Worm (Caenorhabditis elegans) whole organism, early embryonic: ENCODE measurements around the gene T15H9.4.

Experiments
- B0310.2 ChIP-seq: sonication (generic microtip); optimal IDR thresholded peaks from 2 replicates; lab custom pipeline; 2016; ENCODE audit warnings: mild to moderate bottlenecking, missing genetic modification characterization, missing compliant biosample characterization
- F13C5.2 ChIP-seq: sonication (generic microtip); optimal IDR thresholded peaks from 2 replicates; lab custom pipeline; 2017; ENCODE audit warnings: mild to moderate bottlenecking, missing genetic modification characterization, inconsistent platforms, missing compliant biosample characterization
- aly-1 ChIP-seq: sonication (generic microtip); optimal IDR thresholded peaks from 2 replicates; lab custom pipeline; 2016; ENCODE audit warnings: missing genetic modification characterization, missing compliant biosample characterization
- ama-1 ChIP-seq: fragments of 150-350 bp; optimal IDR thresholded peaks from 2 replicates; lab custom pipeline; 2014
- ceh-13 ChIP-seq: fragments of 200-800 bp; sonication (Bioruptor generic); optimal IDR thresholded peaks from 2 replicates; lab custom pipeline; 2018; ENCODE audit warnings: mild to moderate bottlenecking, missing genetic modification characterization, missing compliant biosample characterization
- ceh-36 ChIP-seq: sonication (generic microtip); optimal IDR thresholded peaks from 2 replicates; lab custom pipeline; 2016; ENCODE audit warnings: missing genetic modification characterization, inconsistent platforms, missing compliant biosample characterization
- ets-7 ChIP-seq: sonication (generic microtip); optimal IDR thresholded peaks from 2 replicates; lab custom pipeline; 2016; ENCODE audit warnings: missing genotype, missing genetic modification characterization, missing compliant biosample characterization
- flt-1 ChIP-seq: fragments of 200-800 bp; sonication (Bioruptor generic); IDR thresholded peaks from 2 replicates; pipeline ENCODE4 v1.3.6; 2022; ENCODE audit warnings: missing genetic modification characterization, missing compliant biosample characterization
- hmbx-1 ChIP-seq: sonication (generic microtip); optimal IDR thresholded peaks from 2 replicates; lab custom pipeline; 2016; ENCODE audit warnings: mild to moderate bottlenecking, missing genetic modification characterization, missing compliant biosample characterization
- hmg-4 ChIP-seq: fragments of 200-800 bp; sonication (Bioruptor generic); optimal IDR thresholded peaks from 2 replicates; lab custom pipeline; 2018; ENCODE audit warnings: mild to moderate bottlenecking, missing genetic modification characterization, missing compliant biosample characterization
- hnd-1 ChIP-seq: sonication (generic microtip); optimal IDR thresholded peaks from 2 replicates; lab custom pipeline; 2016; ENCODE audit warnings: missing genetic modification characterization, missing compliant biosample characterization
- pes-1 ChIP-seq: fragments of 200-800 bp; sonication (Bioruptor generic); IDR thresholded peaks from 2 replicates; pipeline ENCODE4 v1.3.6; 2022; ENCODE audit warnings: missing genetic modification reagents, missing genetic modification characterization, missing compliant biosample characterization
- scrt-1 ChIP-seq: fragments of 200-800 bp; sonication (Bioruptor generic); IDR thresholded peaks from 2 replicates; pipeline ENCODE4 v1.3.6; 2022; ENCODE audit warnings: missing genetic modification characterization, missing compliant biosample characterization
- sea-1 ChIP-seq: fragments of 200-800 bp; sonication (Bioruptor generic); conservative IDR thresholded peaks from 2 replicates; pipeline ENCODE4 v1.3.6; 2022; ENCODE audit warnings: missing genetic modification characterization, missing compliant biosample characterization
- tbx-11 ChIP-seq: fragments of 200-800 bp; sonication (Bioruptor generic); IDR thresholded peaks from 2 replicates; pipeline ENCODE4 v1.3.6; 2022; ENCODE audit warnings: missing genetic modification characterization, missing compliant biosample characterization
- tbx-37 ChIP-seq: fragments of 200-800 bp; sonication (Bioruptor generic); conservative IDR thresholded peaks from 2 replicates; pipeline ENCODE4 v1.3.6; 2022; ENCODE audit warnings: missing genetic modification reagents, missing genetic modification characterization, missing compliant biosample characterization
- tra-4 ChIP-seq: sonication (generic microtip); optimal IDR thresholded peaks from 2 replicates; lab custom pipeline; 2017; ENCODE audit warnings: missing genetic modification characterization, missing compliant biosample characterization

Gene T15H9.4

DNA sequence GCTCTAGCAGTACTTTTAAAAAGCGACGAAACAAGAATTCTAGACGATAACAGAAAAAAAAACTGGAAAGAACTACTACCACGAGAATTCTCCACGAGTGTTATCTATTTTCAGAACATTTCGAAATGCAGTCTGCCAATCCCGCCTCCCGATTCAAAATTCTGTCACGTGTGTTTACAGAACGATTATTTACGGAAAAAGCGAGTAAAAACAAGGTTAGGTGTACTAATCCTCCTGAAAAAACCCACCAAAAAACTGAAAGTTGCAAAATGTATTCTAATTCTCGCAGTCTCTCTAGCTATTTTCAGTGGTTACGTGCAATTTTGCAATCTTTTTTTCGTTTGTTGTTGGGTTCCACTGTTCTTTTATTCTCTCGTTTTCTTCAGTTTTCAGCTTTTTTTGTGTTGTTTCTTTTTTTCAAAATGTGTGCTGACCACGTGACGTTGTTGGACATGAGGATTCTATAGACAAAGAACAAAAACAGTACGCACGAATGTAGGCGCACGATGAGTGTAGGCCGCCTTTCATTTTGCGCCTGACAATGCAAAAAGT is 5.1 kb upstream of the T15H9.4 start:
- TF ChIP-seq aly-1 (tag; lab: Kevin White, UChicago) (no peak), sea-1 (GFP tag; lab: Robert Waterston, UW) (no peak), hmbx-1 (tag; lab: Kevin White, UChicago) (no peak), F13C5.2 (no peak), B0310.2 (tag; lab: Kevin White, UChicago) (no peak), pes-1 (no peak)

DNA sequence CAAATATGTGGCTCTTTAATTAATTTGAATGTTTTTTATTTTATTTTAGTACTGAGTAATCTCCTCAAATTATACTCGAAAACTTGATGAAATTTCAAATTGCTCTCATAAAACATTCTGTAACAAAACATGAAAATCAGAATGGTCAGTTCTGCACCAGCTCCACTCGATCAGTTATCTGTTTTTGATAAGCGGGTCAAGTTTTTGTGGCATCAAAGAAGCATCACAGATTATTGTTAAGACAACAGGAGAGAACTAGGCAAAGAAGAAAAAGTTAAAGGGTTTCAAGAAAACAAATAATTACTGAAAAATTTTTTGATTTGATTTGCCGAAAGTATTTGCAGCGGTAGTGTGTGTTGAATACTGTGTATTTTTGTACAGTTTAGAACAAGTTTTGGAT is 4.5 kb upstream of the T15H9.4 start:
- TF ChIP-seq F13C5.2 (no peak), ets-7 (tag; lab: Kevin White, UChicago) (no peak)

DNA sequence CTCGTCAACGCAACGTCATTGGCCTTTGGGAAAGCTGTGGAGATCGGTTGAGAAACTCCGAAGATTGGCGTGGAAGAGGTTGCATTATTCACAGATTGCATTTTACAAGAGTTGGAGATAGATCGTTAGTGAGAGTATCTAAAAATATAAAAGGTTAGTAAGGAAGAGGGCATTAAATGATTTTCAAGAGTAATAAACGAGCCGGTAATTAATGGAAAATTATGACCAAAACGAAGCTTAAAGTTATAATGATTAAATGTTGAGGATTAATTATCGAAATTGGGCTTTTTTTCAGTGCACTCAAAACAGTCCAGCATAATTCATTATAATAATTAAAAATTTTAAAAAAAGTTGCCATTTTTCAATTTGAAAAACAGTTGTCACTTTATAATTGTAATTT is 2.4 kb upstream of the T15H9.4 start, which contains the start of gene pap-2:
TSS of gene pap-2 (minus strand) at position 101 of the 400 bp plus-strand sequence.
- TF ChIP-seq aly-1 (tag; lab: Kevin White, UChicago) (no peak), ets-7 (tag; lab: Kevin White, UChicago) (no peak), tbx-37 (GFP tag; lab: Robert Waterston, UW) (no peak), pes-1 (no peak), B0310.2 (tag; lab: Kevin White, UChicago) (no peak), tbx-11 (GFP tag; lab: Robert Waterston, UW) (no peak), ama-1 (no peak), scrt-1 (GFP tag; lab: Robert Waterston, UW) (no peak), ceh-36 (tag; lab: Kevin White, UChicago) (no peak)

DNA sequence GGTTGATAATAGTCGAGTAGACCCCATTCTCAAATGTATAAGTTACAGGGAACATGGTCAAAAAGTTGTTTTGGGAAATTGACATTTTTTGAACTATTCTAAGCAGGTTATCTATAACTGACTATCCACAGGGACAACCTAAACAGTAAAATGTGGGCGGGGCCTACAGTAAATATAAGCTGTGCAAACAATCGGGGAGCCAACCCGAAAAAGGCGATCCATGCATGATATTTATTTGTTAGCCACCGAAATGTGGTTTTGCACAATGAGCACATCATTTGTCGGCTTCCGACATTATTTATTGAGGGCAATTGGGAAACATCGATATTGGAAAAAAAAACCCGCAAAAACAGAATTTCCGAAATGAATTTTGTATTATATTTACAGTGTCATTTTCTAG is 3.1 kb downstream of the T15H9.4 start, which contains the start of gene hlh-6:
TSS of gene hlh-6 (minus strand) at position 101 of the 400 bp plus-strand sequence.
- TF ChIP-seq tbx-37 (GFP tag; lab: Robert Waterston, UW), result no peak
- no peak for TF ChIP-seq F13C5.2
- no peak for TF ChIP-seq hnd-1 (tag; lab: Kevin White, UChicago)
- no peak for TF ChIP-seq ama-1
- TF ChIP-seq tra-4 (tag; lab: Kevin White, UChicago), result no peak
- TF ChIP-seq sea-1 (GFP tag; lab: Robert Waterston, UW), result no peak
- TF ChIP-seq flt-1 (GFP tag; lab: Robert Waterston, UW), result no peak
- no peak for TF ChIP-seq hmg-4 (GFP tag; lab: Kevin White, UChicago)
- no peak for TF ChIP-seq ceh-36 (tag; lab: Kevin White, UChicago)
- no peak for TF ChIP-seq scrt-1 (GFP tag; lab: Robert Waterston, UW)
- TF ChIP-seq B0310.2 (tag; lab: Kevin White, UChicago), result no peak
- no peak for TF ChIP-seq aly-1 (tag; lab: Kevin White, UChicago)
- TF ChIP-seq tbx-11 (GFP tag; lab: Robert Waterston, UW), result no peak
- no peak for TF ChIP-seq hmbx-1 (tag; lab: Kevin White, UChicago)
- no peak for TF ChIP-seq pes-1
- TF ChIP-seq ets-7 (tag; lab: Kevin White, UChicago), result no peak
- no peak for TF ChIP-seq ceh-13

DNA sequence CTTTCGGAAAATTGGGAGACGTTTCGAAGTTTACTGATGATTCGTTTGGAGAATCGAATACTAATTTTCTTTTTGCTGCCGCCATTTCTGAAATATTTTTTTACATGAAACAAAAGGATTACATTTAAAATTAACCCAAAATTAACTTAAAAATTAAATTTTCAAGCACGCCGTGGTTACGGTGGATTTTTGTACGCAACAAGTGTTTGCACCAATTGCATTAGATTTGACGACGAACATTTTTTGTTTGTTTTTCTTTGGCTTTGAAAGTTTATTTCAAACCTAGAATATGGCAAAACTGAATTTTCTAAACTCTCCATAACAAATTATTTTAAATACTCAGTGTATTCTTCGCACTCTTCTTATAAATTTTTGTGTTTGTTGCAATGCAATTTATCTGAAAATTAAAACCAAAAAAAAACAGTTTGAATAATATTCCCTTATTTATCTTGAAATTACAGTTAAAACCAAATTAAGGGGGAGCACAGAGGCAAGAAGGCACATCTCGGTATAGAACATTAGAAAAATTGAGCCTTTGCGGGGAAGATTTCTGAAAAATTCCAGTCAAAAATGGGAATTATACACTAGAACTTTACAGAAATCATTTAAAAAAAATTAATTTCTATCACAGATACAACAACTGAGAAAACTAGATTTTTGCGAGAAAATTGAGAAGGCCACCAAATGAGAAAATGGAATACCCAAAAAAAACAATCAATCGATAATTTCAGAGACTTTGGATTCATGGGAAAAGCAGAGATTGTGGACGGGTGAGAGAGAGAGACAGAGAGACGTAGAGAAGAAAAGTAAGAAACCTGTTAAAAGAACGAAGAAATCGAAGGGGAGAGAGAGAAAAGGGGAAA is 5.6 kb downstream of the T15H9.4 start, which contains the start of gene hal-3:
TSS of gene hal-3 (minus strand) at position 87 of the 863 bp plus-strand sequence.
- TF ChIP-seq aly-1 (tag; lab: Kevin White, UChicago) (no peak), tbx-11 (GFP tag; lab: Robert Waterston, UW) (no peak), hmg-4 (GFP tag; lab: Kevin White, UChicago) (no peak), pes-1 (no peak), ets-7 (tag; lab: Kevin White, UChicago) (no peak), tbx-37 (GFP tag; lab: Robert Waterston, UW) (no peak), ceh-36 (tag; lab: Kevin White, UChicago) (no peak), tra-4 (tag; lab: Kevin White, UChicago) (no peak)

DNA sequence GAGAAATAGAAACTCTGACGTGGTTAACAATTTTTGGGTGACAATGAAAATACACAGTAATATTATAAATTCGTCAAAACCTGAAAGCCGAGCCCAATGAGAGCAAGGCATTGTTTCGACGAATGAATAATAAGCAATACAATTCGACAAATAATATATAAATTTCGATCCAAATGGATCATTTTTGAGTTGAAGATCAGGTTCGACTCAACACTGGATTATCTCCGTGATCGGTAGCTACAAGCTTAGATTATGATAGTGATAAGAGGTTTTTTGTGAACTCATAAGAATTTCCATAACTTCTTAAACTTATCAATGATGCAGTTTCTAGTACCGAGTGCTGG is 6.2 kb downstream of the T15H9.4 start:
- TF ChIP-seq flt-1 (GFP tag; lab: Robert Waterston, UW), result no peak
- TF ChIP-seq ets-7 (tag; lab: Kevin White, UChicago), result no peak
- no peak for TF ChIP-seq hmg-4 (GFP tag; lab: Kevin White, UChicago)
- no peak for TF ChIP-seq B0310.2 (tag; lab: Kevin White, UChicago)
- TF ChIP-seq F13C5.2, result no peak
- no peak for TF ChIP-seq scrt-1 (GFP tag; lab: Robert Waterston, UW)

DNA sequence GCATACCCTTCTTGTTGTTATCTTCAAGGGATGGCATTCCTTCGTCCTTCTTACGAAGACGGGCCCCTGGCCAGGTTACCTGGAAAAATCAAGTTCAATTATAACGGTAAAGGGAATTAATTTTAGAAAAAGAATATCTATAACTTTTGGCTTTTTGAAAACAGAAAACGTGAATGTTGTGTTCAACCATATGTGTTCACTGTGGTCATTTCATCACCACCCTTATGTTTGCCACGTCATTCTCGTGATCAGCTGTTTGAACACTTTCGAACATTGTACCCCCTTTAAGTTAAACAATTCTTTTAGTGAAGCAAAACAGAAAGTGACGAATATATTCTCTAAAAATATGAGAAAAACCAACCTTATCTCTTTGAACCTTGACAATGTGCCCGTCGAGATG is 7.1 kb downstream of the T15H9.4 start:
- TF ChIP-seq ets-7 (tag; lab: Kevin White, UChicago) (no peak), ceh-13 (no peak), flt-1 (GFP tag; lab: Robert Waterston, UW) (no peak), F13C5.2 (no peak)

DNA sequence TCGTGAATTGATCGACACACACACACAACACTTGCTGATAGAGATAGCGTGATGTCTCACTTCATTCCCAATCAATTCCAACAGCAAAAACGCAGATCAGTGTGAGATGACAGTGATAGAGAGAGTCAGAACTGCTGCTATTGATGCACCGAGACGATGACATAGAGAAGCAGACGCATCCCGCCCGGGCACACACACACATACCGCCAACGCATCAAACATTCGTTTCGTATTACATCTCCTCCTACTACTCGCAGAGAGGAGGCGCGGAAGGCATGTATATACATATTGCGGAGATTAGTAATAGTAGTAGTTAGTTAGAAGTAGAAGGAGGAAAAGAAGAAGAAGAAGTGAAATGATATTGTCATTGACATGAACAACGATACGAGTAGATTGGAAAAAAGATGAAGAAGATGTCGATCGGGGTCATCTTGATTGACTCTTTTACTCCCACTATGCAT is 7.8 kb downstream of the T15H9.4 start:
- TF ChIP-seq ama-1, result no peak
- no peak for TF ChIP-seq B0310.2 (tag; lab: Kevin White, UChicago)
- TF ChIP-seq scrt-1 (GFP tag; lab: Robert Waterston, UW), result no peak
- TF ChIP-seq tbx-37 (GFP tag; lab: Robert Waterston, UW), result no peak
- TF ChIP-seq ets-7 (tag; lab: Kevin White, UChicago), result no peak
- TF ChIP-seq F13C5.2, result no peak
